Fruit fly (Drosophila melanogaster) S2 (cell line): ENCODE data around the gene CG6067.

Experiments
- CG8478 ChIP-seq: fragments of >200 bp; optimal IDR thresholded peaks from 2 replicates; lab custom pipeline; 2018
- CTCF ChIP-seq, 2 experiments: fragments of >200 bp; optimal IDR thresholded peaks; 2 replicates each; lab custom pipeline; 2018

Gene CG6067

DNA sequence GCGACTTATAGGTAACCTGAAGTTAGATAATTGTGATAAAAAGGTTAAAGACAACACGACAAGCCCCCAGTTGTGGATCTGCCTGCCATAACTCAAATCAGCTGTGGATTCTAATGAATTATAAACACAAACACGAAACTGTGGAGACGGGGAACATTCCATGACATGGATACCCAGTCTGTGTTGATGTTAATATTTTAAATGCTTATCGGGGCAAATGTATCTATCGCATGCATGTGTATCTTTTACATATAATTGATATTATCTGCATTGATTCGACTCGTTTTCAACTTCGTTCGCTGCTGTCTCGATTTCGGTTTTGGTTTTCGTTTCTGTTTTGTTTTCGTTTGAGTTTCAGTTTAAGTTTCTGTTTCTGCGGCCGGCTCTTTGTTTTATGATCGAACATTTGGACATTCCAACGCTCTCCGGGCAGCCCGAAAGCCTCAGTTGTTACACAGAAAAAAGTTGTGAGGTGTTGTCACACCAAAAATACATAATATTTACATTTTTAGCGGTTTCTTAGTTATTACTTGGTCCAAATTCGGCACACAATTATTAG is 37.4 kb downstream of the CG6067 start:
- TF ChIP-seq CG8478 (lab: Kevin White, UChicago) (no peak), CTCF (optimal IDR thresholded peaks at IDR 0.05; lab: Kevin White, UChicago) (no peak)

DNA sequence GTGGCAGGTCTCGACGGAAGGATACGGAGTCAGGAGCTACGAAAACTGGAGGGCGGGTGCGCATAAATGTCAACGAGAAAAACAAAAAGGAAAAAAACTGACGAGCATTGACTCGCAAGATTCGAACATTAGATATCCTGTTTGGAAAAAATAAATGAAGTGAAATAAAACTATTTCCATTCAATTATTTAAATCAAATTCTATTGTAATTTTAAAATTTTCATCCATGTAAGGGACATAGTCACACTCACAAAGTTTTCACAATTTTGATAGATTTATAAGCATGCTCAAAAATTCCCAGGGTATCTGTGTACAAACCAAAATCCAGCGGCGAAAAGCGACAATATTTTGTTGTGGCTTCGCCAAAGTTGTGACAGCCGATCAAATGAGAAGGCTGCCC is 40.5 kb downstream of the CG6067 start:
- no peak for TF ChIP-seq CTCF (optimal IDR thresholded peaks at IDR 0.05; lab: Kevin White, UChicago)
- no peak for TF ChIP-seq CG8478 (lab: Kevin White, UChicago)

DNA sequence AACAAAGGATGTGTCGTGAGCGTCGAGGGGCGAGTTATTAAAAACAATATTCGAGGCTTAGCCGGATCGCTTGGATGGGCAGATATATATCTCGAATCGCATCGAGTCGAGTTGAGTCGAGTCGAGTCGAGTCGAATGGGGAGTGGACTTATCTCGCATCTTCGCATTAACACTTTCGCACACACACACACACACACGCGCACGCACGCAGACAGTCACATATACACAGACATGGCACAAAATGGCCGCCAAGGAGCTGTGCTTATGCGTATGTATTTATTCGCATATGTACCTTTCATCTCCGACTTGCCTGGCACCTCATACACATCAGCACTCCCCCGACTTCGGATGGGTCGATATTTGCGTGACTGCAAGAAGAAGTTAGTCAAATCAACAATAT is 42.5 kb downstream of the CG6067 start:
- no peak for TF ChIP-seq CTCF (optimal IDR thresholded peaks at IDR 0.05; lab: Kevin White, UChicago)
- no peak for TF ChIP-seq CG8478 (lab: Kevin White, UChicago)

DNA sequence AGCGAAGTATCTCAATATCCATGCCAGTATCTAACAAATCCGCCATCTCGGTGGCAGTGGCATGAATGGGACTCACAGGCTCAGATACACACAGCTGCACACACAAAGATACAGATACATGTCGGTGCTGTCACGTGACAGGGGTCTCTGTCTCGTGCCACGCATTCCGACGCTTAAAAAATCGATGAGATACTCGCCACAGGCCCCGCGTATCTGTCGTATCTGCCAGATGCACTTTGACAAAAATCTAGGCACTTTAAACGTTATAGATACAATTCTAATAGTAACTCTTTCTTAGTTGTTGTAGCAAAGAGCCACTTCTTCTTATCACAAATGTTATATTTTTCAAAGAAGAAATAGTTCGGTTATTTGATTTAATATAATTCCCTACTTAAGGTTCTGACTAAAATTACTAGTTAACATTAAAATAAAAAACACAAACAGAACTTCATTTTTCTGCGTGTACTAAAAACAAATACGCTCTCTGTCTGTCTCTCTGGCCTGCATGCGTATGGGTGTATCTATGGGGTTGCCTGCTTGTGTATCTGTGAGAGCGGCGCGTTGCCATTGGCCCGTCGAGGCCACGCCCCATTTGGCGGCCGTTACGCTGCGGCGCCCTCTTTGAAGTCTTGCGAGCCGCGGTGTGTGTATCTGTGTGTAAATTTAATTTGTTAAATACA is 45.5 kb downstream of the CG6067 start, which contains the start of gene CG4766:
CG4766 (minus strand) TSS at position 51 of the 680 bp plus-strand sequence.
- TF ChIP-seq CTCF (optimal IDR thresholded peaks at IDR 0.05; lab: Kevin White, UChicago) (no peak), CG8478 (lab: Kevin White, UChicago) (no peak)

DNA sequence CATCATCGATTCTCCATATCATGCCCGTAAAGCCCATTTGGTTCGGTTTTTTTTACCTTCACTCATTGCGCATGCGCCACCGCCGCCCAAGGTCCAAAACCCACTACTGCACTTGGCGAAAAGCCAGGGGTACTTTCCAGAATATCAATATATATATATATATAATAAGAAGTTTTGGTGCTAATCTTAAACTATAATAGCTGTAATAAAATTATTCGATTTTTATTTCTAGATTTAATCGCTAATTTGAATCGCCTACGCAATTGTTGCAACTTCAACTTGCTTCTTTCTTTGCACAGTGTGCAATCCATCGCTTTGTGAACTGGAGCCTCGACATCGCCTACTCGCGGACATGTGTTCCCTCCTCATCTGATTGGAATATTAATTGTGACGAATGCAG is 48.4 kb downstream of the CG6067 start:
- TF ChIP-seq CTCF (optimal IDR thresholded peaks at IDR 0.05; lab: Kevin White, UChicago) (no peak), CG8478 (lab: Kevin White, UChicago) (no peak)

DNA sequence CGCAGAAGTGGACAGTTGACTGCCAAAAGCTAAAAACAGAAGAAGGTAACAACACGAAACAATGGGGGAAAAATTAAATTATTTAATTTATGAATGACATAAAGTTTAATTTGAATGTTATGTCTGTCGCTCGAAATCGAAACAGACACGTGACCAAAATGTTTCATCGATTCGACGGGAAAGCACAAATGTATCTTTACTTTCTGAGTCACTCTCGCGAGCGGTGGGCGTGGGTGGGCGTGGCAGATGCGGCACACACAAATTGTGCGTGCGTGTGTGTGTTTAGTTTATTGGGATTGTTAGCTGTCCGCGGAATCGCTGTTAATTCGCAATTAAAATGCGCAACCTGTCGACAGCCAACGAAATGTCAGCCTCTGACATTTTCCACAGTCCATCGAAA is 52.1 kb downstream of the CG6067 start:
- TF ChIP-seq CTCF (optimal IDR thresholded peaks at IDR 0.05; lab: Kevin White, UChicago) (no peak), CG8478 (lab: Kevin White, UChicago) (no peak)
